Worm (Caenorhabditis elegans) whole organism, L4 larva: ENCODE results near the gene srlf-3.

Source experiments
- ceh-28 ChIP-seq: fragments of 150-350 bp; optimal IDR thresholded peaks from 2 replicates; lab custom pipeline; 2014; ENCODE audit warnings: missing biosample characterization, missing genetic modification reagents, missing genetic modification characterization
- dmd-9 ChIP-seq: fragments of 200-800 bp; sonication (Bioruptor generic); IDR thresholded peaks from 2 replicates; pipeline ENCODE4 v1.3.6; 2022; ENCODE audit warnings: missing genetic modification reagents, missing genetic modification characterization, missing compliant biosample characterization
- snpc-4 ChIP-seq: fragments of 150-350 bp; optimal IDR thresholded peaks from 2 replicates; lab custom pipeline; 2014; ENCODE audit warnings: missing biosample characterization, missing genetic modification characterization
- ztf-11 ChIP-seq: fragments of 150-350 bp; optimal IDR thresholded peaks from 2 replicates; lab custom pipeline; 2014; ENCODE audit warnings: missing biosample characterization, missing genetic modification characterization

DNA sequence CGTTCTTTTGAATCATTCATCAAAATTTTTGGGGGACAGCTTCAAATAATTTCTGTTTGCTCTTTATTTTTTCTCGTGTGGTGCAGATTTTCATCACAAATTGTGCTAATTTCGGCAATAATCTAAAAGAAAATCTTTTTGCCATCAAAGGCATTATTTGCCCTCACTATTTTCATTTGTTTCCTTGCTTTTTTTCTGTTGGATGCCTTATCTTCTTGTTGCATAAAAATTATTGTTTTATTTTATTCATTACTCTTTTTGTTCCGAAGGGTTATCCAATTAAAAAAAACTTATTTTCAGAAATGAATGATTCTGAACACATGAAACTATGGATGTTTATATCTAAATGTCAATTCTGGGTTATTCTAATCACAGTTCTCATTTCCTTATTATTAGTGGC, 40.4 kb upstream of the srlf-3 start, which contains the start of gene T01B11.1:
- TF ChIP-seq ztf-11 (tag; lab: Kevin White, UChicago), result no peak
- no peak for TF ChIP-seq snpc-4
- no peak for TF ChIP-seq dmd-9 (GFP tag; lab: Robert Waterston, UW)
- TF ChIP-seq ceh-28 (tag; lab: Kevin White, UChicago), result no peak
